Fruit fly (Drosophila melanogaster) whole organism, embryonic: ENCODE results near the gene CG15027.

Experiments
- Aef1 ChIP-seq: fragments of 200-800 bp; sonication (Bioruptor generic); IDR thresholded peaks from 3 replicates; pipeline ENCODE4 v1.3.6; 2022; ENCODE audit warnings: missing biosample characterization, missing genetic modification characterization
- Antp ChIP-seq: fragments of 200-800 bp; sonication (Bioruptor generic); optimal IDR thresholded peaks from 3 replicates; lab custom pipeline; 2016; ENCODE audit warnings: missing biosample characterization, missing genetic modification characterization
- Awh ChIP-seq: fragments of 200-800 bp; sonication (Bioruptor generic); IDR thresholded peaks from 2 replicates; pipeline ENCODE4, ENCODE4 v1.3.6; 2022; ENCODE audit warnings: missing biosample characterization, missing genetic modification characterization
- Bgb ChIP-seq: fragments of 200-800 bp; sonication (Bioruptor generic); IDR thresholded peaks from 2 replicates; pipeline ENCODE4 v1.3.6; 2022; ENCODE audit warnings: missing biosample characterization, missing genetic modification characterization; ENCODE audit not compliant: partially characterized antibody
- CG10959 ChIP-seq: fragments of 200-800 bp; sonication (Bioruptor generic); IDR thresholded peaks from 2 replicates; pipeline ENCODE4 v1.3.6; 2022; ENCODE audit warnings: missing biosample characterization, missing genetic modification characterization
- CG11093 ChIP-seq: fragments of 200-800 bp; sonication (Bioruptor generic); IDR thresholded peaks from 3 replicates; pipeline ENCODE4 v1.3.6; 2022; ENCODE audit warnings: missing biosample characterization, missing genetic modification characterization
- CG12299 ChIP-seq: fragments of 200-800 bp; sonication (Bioruptor generic); optimal IDR thresholded peaks from 2 replicates; lab custom pipeline; 2018; ENCODE audit warnings: missing biosample characterization, mild to moderate bottlenecking, missing genetic modification characterization
- CG14050 ChIP-seq: fragments of 200-800 bp; sonication (Bioruptor generic); IDR thresholded peaks from 3 replicates; pipeline ENCODE4 v1.3.6; 2022; ENCODE audit warnings: missing biosample characterization, missing genetic modification characterization
- CG14441 ChIP-seq: fragments of 200-800 bp; sonication (Bioruptor generic); IDR thresholded peaks from 2 replicates; pipeline ENCODE4 v1.3.6; 2022; ENCODE audit warnings: missing biosample characterization, missing genetic modification characterization
- CG15073 ChIP-seq: fragments of 200-800 bp; sonication (Bioruptor generic); optimal IDR thresholded peaks from 2 replicates; lab custom pipeline; 2016; ENCODE audit warnings: missing biosample characterization, missing genetic modification characterization
- CG1529 ChIP-seq: fragments of 200-800 bp; sonication (Bioruptor generic); optimal IDR thresholded peaks from 3 replicates; lab custom pipeline; 2018; ENCODE audit warnings: missing biosample characterization, missing genetic modification characterization
- CG15514 ChIP-seq: fragments of 200-800 bp; sonication (Bioruptor generic); optimal IDR thresholded peaks from 3 replicates; lab custom pipeline; 2017; ENCODE audit warnings: missing biosample characterization, missing genetic modification characterization, mild to moderate bottlenecking, moderate library complexity, missing genetic modification reagents
- CG15601 ChIP-seq: fragments of 200-800 bp; sonication (Bioruptor generic); optimal IDR thresholded peaks from 3 replicates; lab custom pipeline; 2019; ENCODE audit warnings: missing biosample characterization, mild to moderate bottlenecking, missing genetic modification characterization, moderate library complexity
- CG17568 ChIP-seq: fragments of 200-800 bp; sonication (Bioruptor generic); optimal IDR thresholded peaks from 2 replicates; lab custom pipeline; 2018; ENCODE audit warnings: missing biosample characterization, mild to moderate bottlenecking, missing genetic modification characterization, moderate library complexity
- CG1792 ChIP-seq: fragments of 200-800 bp; sonication (Bioruptor generic); optimal IDR thresholded peaks from 2 replicates; lab custom pipeline; 2016; ENCODE audit warnings: missing biosample characterization, missing genetic modification characterization
- CG18011 ChIP-seq: fragments of 200-800 bp; sonication (Bioruptor generic); optimal IDR thresholded peaks from 2 replicates; lab custom pipeline; 2017; ENCODE audit warnings: missing biosample characterization, missing genetic modification characterization, mild to moderate bottlenecking, moderate library complexity, missing genotype
- CG2199 ChIP-seq: fragments of 200-800 bp; sonication (Bioruptor generic); IDR thresholded peaks from 3 replicates; pipeline ENCODE4 v1.3.6; 2022; ENCODE audit warnings: missing biosample characterization, missing genetic modification characterization
- CG2712 ChIP-seq: fragments of 200-800 bp; optimal IDR thresholded peaks from 3 replicates; lab custom pipeline; 2019; ENCODE audit warnings: missing biosample characterization, mild to moderate bottlenecking, missing genetic modification characterization, moderate library complexity
- CG3407 ChIP-seq: fragments of 200-800 bp; sonication (Bioruptor generic); optimal IDR thresholded peaks from 2 replicates; lab custom pipeline; 2018; ENCODE audit warnings: missing biosample characterization, mild to moderate bottlenecking, missing genetic modification characterization
- CG34376 ChIP-seq: fragments of 200-800 bp; sonication (Bioruptor generic); optimal IDR thresholded peaks from 2 replicates; lab custom pipeline; 2018; ENCODE audit warnings: missing biosample characterization, mild to moderate bottlenecking, missing genetic modification characterization
- CG6854 ChIP-seq: fragments of 200-800 bp; sonication (Bioruptor generic); optimal IDR thresholded peaks from 3 replicates; lab custom pipeline; 2017; ENCODE audit warnings: missing biosample characterization, mild to moderate bottlenecking, missing genetic modification characterization
- CG7357 ChIP-seq: fragments of 200-800 bp; sonication (Bioruptor generic); IDR thresholded peaks from 3 replicates; pipeline ENCODE4 v1.3.6; 2022; ENCODE audit warnings: missing biosample characterization, missing genetic modification characterization
- CG7928 ChIP-seq: fragments of 200-800 bp; sonication (Bioruptor generic); optimal IDR thresholded peaks from 2 replicates; lab custom pipeline; 2017; ENCODE audit warnings: missing biosample characterization, mild to moderate bottlenecking, missing genetic modification characterization
- CG8478 ChIP-seq: fragments of >200 bp; optimal IDR thresholded peaks from 2 replicates; lab custom pipeline; 2018
- CG9876 ChIP-seq: fragments of 200-800 bp; sonication (Bioruptor generic); optimal IDR thresholded peaks from 2 replicates; lab custom pipeline; 2016; ENCODE audit warnings: missing biosample characterization, missing genetic modification characterization
- D19A ChIP-seq: fragments of 200-800 bp; optimal IDR thresholded peaks from 3 replicates; lab custom pipeline; 2019; ENCODE audit warnings: missing biosample characterization, mild to moderate bottlenecking, missing genetic modification characterization, moderate library complexity
- Drgx ChIP-seq: fragments of 200-800 bp; sonication (Bioruptor generic); IDR thresholded peaks from 2 replicates; pipeline ENCODE4 v1.3.6; 2022; ENCODE audit warnings: missing biosample characterization, missing genetic modification characterization
- Gsc ChIP-seq: fragments of 200-800 bp; sonication (Bioruptor generic); IDR thresholded peaks from 2 replicates; pipeline ENCODE4 v1.3.6; 2022; ENCODE audit warnings: missing biosample characterization, missing genetic modification characterization
- Gug ChIP-seq: fragments of 200-800 bp; sonication (Bioruptor generic); IDR thresholded peaks from 4 replicates; pipeline ENCODE4 v1.3.6; 2022; ENCODE audit warnings: missing biosample characterization, missing genetic modification characterization
- HLH4C ChIP-seq: fragments of 200-800 bp; sonication (Bioruptor generic); IDR thresholded peaks from 3 replicates; pipeline ENCODE4 v1.3.6; 2022; ENCODE audit warnings: missing biosample characterization, missing genetic modification characterization; ENCODE audit not compliant: partially characterized antibody
- Hr39 ChIP-seq: fragments of >200 bp; optimal IDR thresholded peaks from 2 replicates; lab custom pipeline; 2017
- Med ChIP-seq: fragments of 200-800 bp; sonication (Bioruptor generic); peaks from one replicate; lab custom pipeline; 2016; ENCODE audit warnings: missing biosample characterization, missing genetic modification characterization, mild to moderate bottlenecking, inconsistent platforms, moderate library complexity
- Nf-YA ChIP-seq: fragments of 200-800 bp; sonication (Bioruptor generic); IDR thresholded peaks from 2 replicates; pipeline ENCODE4 v1.3.6; 2022; ENCODE audit warnings: missing biosample characterization, missing genetic modification characterization
- Side ChIP-seq: fragments of 200-800 bp; sonication (Bioruptor generic); optimal IDR thresholded peaks from 2 replicates; lab custom pipeline; 2016; ENCODE audit warnings: missing biosample characterization, missing genetic modification characterization
- ac ChIP-seq: fragments of 200-800 bp; sonication (Bioruptor generic); optimal IDR thresholded peaks from 3 replicates; lab custom pipeline; 2017; ENCODE audit warnings: missing biosample characterization, mild to moderate bottlenecking, missing genetic modification characterization
- btn ChIP-seq: fragments of 200-800 bp; sonication (Bioruptor generic); optimal IDR thresholded peaks from 2 replicates; lab custom pipeline; 2016; ENCODE audit warnings: missing biosample characterization, missing genetic modification characterization
- chm ChIP-seq: fragments of 200-800 bp; sonication (Bioruptor generic); IDR thresholded peaks from 2 replicates; pipeline ENCODE4 v1.3.6; 2022; ENCODE audit warnings: missing biosample characterization, missing genetic modification characterization
- da ChIP-seq: fragments of 200-800 bp; sonication (Bioruptor generic); optimal IDR thresholded peaks from 2 replicates; lab custom pipeline; 2016; ENCODE audit warnings: missing biosample characterization, missing genetic modification characterization
- fu2 ChIP-seq: fragments of 200-800 bp; sonication (Bioruptor generic); optimal IDR thresholded peaks from 2 replicates; lab custom pipeline; 2016; ENCODE audit warnings: missing biosample characterization, missing genetic modification characterization
- gro ChIP-seq: fragments of 200-800 bp; sonication (Bioruptor generic); optimal IDR thresholded peaks from 2 replicates; lab custom pipeline; 2016; ENCODE audit warnings: missing biosample characterization, missing genetic modification characterization
- hth ChIP-seq: fragments of >200 bp; optimal IDR thresholded peaks from 2 replicates; lab custom pipeline; 2017; ENCODE audit warnings: inconsistent platforms
- kay ChIP-seq: fragments of 200-800 bp; sonication (Bioruptor generic); optimal IDR thresholded peaks from 2 replicates; lab custom pipeline; 2016; ENCODE audit warnings: missing biosample characterization, missing genetic modification characterization
- knrl ChIP-seq: fragments of 200-800 bp; sonication (Bioruptor generic); IDR thresholded peaks from 3 replicates; pipeline ENCODE4 v1.3.6; 2022; ENCODE audit warnings: missing biosample characterization, missing genetic modification characterization; ENCODE audit not compliant: partially characterized antibody
- nerfin-1 ChIP-seq: fragments of 200-800 bp; sonication (Bioruptor generic); optimal IDR thresholded peaks from 3 replicates; lab custom pipeline; 2019; ENCODE audit warnings: missing biosample characterization, mild to moderate bottlenecking, missing genetic modification characterization, moderate library complexity
- row ChIP-seq: fragments of 200-800 bp; sonication (Bioruptor generic); IDR thresholded peaks from 3 replicates; pipeline ENCODE4 v1.3.6; 2022; ENCODE audit warnings: missing biosample characterization, missing genetic modification characterization
- sisA ChIP-seq: fragments of 200-800 bp; sonication (Bioruptor generic); IDR thresholded peaks from 2 replicates; pipeline ENCODE4 v1.3.6; 2022; ENCODE audit warnings: missing biosample characterization, missing genetic modification characterization
- sob ChIP-seq: fragments of 200-800 bp; sonication (Bioruptor generic); IDR thresholded peaks from 2 replicates; pipeline ENCODE4 v1.3.6; 2022; ENCODE audit warnings: missing biosample characterization, missing genetic modification characterization
- ssp ChIP-seq: fragments of 200-800 bp; sonication (Bioruptor generic); IDR thresholded peaks from 2 replicates; pipeline ENCODE4 v1.3.6; 2022; ENCODE audit warnings: missing biosample characterization, missing genetic modification characterization
- tin ChIP-seq: fragments of 200-800 bp; sonication (Bioruptor generic); optimal IDR thresholded peaks from 3 replicates; lab custom pipeline; 2016; ENCODE audit warnings: missing biosample characterization, missing genetic modification characterization
- vnd ChIP-seq: fragments of 200-800 bp; sonication (Bioruptor generic); IDR thresholded peaks from 3 replicates; pipeline ENCODE4 v1.3.6; 2022; ENCODE audit warnings: missing biosample characterization, missing genetic modification characterization; ENCODE audit not compliant: partially characterized antibody
- vvl ChIP-seq: fragments of 200-800 bp; sonication (Bioruptor generic); IDR thresholded peaks from 2 replicates; pipeline ENCODE4 v1.3.6; 2022; ENCODE audit warnings: missing biosample characterization, missing genetic modification characterization

The CG15027 gene

DNA sequence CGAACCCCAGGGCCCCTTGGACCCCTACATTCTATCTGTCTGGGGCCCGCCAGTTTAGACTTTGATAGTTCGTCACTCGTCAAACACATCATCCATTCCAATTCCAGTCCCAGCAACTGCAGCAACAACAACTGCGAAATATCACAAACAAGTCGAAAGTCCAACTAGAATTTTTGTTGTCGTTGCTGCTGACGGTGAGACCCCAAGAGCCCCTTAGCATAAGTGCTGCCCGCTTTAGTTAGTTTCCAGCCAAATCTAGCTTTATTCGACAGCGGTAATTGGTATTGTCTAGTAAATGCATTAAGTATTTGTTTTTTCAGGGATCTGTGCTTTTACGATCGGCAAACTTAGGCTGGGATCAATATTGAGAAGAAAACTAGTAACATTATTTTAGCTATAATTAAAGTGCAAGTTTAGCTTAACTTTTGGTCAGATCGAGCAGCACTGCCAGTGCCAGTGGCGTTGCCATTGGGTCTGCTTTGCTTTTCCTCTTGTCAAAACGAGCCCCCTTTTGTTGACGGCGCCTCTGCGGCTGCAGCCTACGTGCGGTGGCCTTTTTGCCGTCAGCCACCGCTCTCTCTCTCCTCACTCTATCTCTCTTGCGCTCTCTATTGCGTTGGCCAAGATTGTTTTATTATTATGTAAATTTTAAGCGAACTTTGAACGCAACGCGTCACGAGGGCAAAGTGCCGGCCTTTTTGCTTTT, 10.8 kb downstream of the CG15027 start (continued):
- peak; percentile 95 for TF ChIP-seq CG34376 (GFP tag; lab: Kevin White, UChicago)
- TF ChIP-seq Hr39 (lab: Kevin White, UChicago): no peak
- TF ChIP-seq CG1792: peak; percentile 90
- TF ChIP-seq Side (GFP tag; lab: Kevin White, UChicago): peak; percentile 91
- peak; percentile 86 for TF ChIP-seq CG14441 (GFP tag; lab: Robert Waterston, UW)
- peak; percentile 81 for TF ChIP-seq CG15514
- peak; percentile 98 for TF ChIP-seq Gug
- TF ChIP-seq CG14050 (GFP tag; lab: Robert Waterston, UW): peak; percentile 70
- TF ChIP-seq CG10959 (GFP tag; lab: Robert Waterston, UW): peak; percentile 72
- TF ChIP-seq D19A (tag; lab: Kevin White, UChicago): peak; percentile 80
- no peak for TF ChIP-seq knrl (GFP tag; lab: Robert Waterston, UW)
- peak; percentile 77 for TF ChIP-seq ssp
- TF ChIP-seq CG7357 (GFP tag; lab: Robert Waterston, UW): peak; percentile 76
- no peak for TF ChIP-seq ac (GFP tag; lab: Kevin White, UChicago)
- peak; percentile 89 for TF ChIP-seq CG9876 (GFP tag; lab: Kevin White, UChicago)
- TF ChIP-seq CG2199 (GFP tag; lab: Robert Waterston, UW): no peak
- peak; percentile 87 for TF ChIP-seq Drgx (GFP tag; lab: Robert Waterston, UW)
- TF ChIP-seq Med: peak; percentile 98
- peak; percentile 84 for TF ChIP-seq CG2712 (tag; lab: Kevin White, UChicago)
- no peak for TF ChIP-seq hth (lab: Kevin White, UChicago)
- no peak for TF ChIP-seq vnd (GFP tag; lab: Robert Waterston, UW)
- peak; percentile 91 for TF ChIP-seq sob (GFP tag; lab: Robert Waterston, UW)
- peak; percentile 68; the same call in 1 of the 2 replicates for TF ChIP-seq Awh (GFP tag; lab: Robert Waterston, UW)
- peak; percentile 91 for TF ChIP-seq vvl (GFP tag; lab: Robert Waterston, UW)
- peak; percentile 93 for TF ChIP-seq chm
- no peak for TF ChIP-seq HLH4C (GFP tag; lab: Robert Waterston, UW)
- TF ChIP-seq CG12299 (tag; lab: Kevin White, UChicago): peak; percentile 60
- TF ChIP-seq CG7928: peak; percentile 64
- TF ChIP-seq Aef1 (GFP tag; lab: Robert Waterston, UW): peak; percentile 89
- TF ChIP-seq tin (GFP tag; lab: Kevin White, UChicago): peak; percentile 93
- peak; percentile 98 for TF ChIP-seq row
- TF ChIP-seq Gsc (GFP tag; lab: Robert Waterston, UW): peak; percentile 71; the same call in 1 of the 2 replicates
- peak; percentile 92 for TF ChIP-seq fu2 (GFP tag; lab: Kevin White, UChicago)
- TF ChIP-seq sisA (GFP tag; lab: Robert Waterston, UW): peak; percentile 91
- peak; percentile 68 for TF ChIP-seq nerfin-1 (tag; lab: Kevin White, UChicago)
- TF ChIP-seq gro (GFP tag; lab: Kevin White, UChicago): peak; percentile 92
- TF ChIP-seq CG8478 (lab: Kevin White, UChicago): no peak
- TF ChIP-seq CG17568: peak; percentile 77
- peak; percentile 64 for TF ChIP-seq btn (GFP tag; lab: Kevin White, UChicago)
- peak; percentile 87 for TF ChIP-seq CG11093 (GFP tag; lab: Robert Waterston, UW)
- TF ChIP-seq CG15601: peak; percentile 54
- 0 out of 2 replicates have a peak, but pooled peaks have one; percentile 27 for TF ChIP-seq Bgb (GFP tag; lab: Robert Waterston, UW)
- TF ChIP-seq CG3407: peak; percentile 71
- peak; percentile 76 for TF ChIP-seq da (GFP tag; lab: Kevin White, UChicago)
- TF ChIP-seq CG15073 (GFP tag; lab: Kevin White, UChicago): peak; percentile 58
- peak; percentile 81 for TF ChIP-seq kay (GFP tag; lab: Kevin White, UChicago)
- TF ChIP-seq Nf-YA (GFP tag; lab: Robert Waterston, UW): peak; percentile 66
- peak; percentile 76 for TF ChIP-seq CG18011
- TF ChIP-seq CG6854 (GFP tag; lab: Kevin White, UChicago): peak; percentile 83
- TF ChIP-seq Antp: peak; percentile 95
- peak; percentile 71 for TF ChIP-seq CG1529 (GFP tag; lab: Kevin White, UChicago)
